Worm (Caenorhabditis elegans) whole organism, L1 larva: ENCODE measurements around the gene Y73F8A.14.

ENCODE experiments used
- F16B12.6 ChIP-seq: fragments of 150-350 bp; optimal IDR thresholded peaks from 2 replicates; lab custom pipeline; 2014; ENCODE audit warnings: missing biosample characterization, missing genetic modification characterization
- elt-2 ChIP-seq: sonication (generic microtip); optimal IDR thresholded peaks from 2 replicates; lab custom pipeline; 2016; ENCODE audit warnings: missing genetic modification characterization, mild to moderate bottlenecking, inconsistent platforms, missing compliant biosample characterization, missing genetic modification reagents
- jun-1 ChIP-seq: fragments of 150-350 bp; optimal IDR thresholded peaks from 2 replicates; lab custom pipeline; 2014; ENCODE audit warnings: missing biosample characterization, missing genetic modification reagents, missing genetic modification characterization
- nhr-237 ChIP-seq: fragments of 150-350 bp; optimal IDR thresholded peaks from 2 replicates; lab custom pipeline; 2014; ENCODE audit warnings: missing biosample characterization, missing genetic modification characterization
- pqm-1 ChIP-seq: sonication (generic microtip); optimal IDR thresholded peaks from 3 replicates; lab custom pipeline; 2017; ENCODE audit warnings: missing biosample characterization, missing genetic modification characterization
- sup-37 ChIP-seq: fragments of 200-800 bp; sonication (Bioruptor generic); optimal IDR thresholded peaks from 2 replicates; lab custom pipeline; 2018; ENCODE audit warnings: mild to moderate bottlenecking, missing genetic modification characterization, missing compliant biosample characterization

DNA sequence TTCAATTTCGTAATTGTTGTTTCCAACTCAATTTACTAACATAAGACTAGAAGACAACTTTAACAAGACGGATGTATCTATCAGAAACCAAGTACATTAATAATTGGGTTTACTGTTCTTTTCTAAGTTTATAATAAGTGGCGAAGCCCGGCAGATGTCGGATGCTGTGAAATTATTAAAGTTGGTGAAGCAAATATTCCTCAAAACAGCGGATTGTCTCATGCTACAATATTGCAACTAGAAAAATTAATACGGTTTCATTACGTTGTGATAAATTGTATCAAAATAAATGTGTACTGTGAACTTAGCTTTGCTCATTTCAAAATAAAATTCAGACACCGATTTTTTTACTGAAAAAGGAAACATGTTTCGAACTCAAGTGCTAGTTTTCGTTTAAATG is 35.3 kb downstream of the Y73F8A.14 start:
- no peak for TF ChIP-seq elt-2
- no peak for TF ChIP-seq nhr-237 (tag; lab: Kevin White, UChicago)
- TF ChIP-seq F16B12.6 (tag; lab: Kevin White, UChicago): no peak
- no peak for TF ChIP-seq jun-1 (tag; lab: Kevin White, UChicago)
- no peak for TF ChIP-seq sup-37 (GFP tag; lab: Kevin White, UChicago)
- TF ChIP-seq pqm-1: no peak
